Worm (Caenorhabditis elegans) whole organism, L4 larva: Measurements from ENCODE around the gene T09F3.4.

Source experiments
- F44E2.7 ChIP-seq: fragments of 200-800 bp; sonication (Bioruptor generic); IDR thresholded peaks from 2 replicates; pipeline ENCODE4 v2.1.2; 2022; ENCODE audit warnings: missing genetic modification characterization, missing compliant biosample characterization
- T20F7.1 ChIP-seq: fragments of 200-800 bp; sonication (Bioruptor generic); optimal IDR thresholded peaks from 2 replicates; lab custom pipeline; 2018; ENCODE audit warnings: mild to moderate bottlenecking, missing genetic modification characterization, missing compliant biosample characterization
- ZK337.2 ChIP-seq: fragments of 200-800 bp; sonication (Bioruptor generic); IDR thresholded peaks from 2 replicates; pipeline ENCODE4 v1.3.6; 2022; ENCODE audit warnings: missing genetic modification reagents, missing genetic modification characterization, missing compliant biosample characterization
- aha-1 ChIP-seq: fragments of 150-350 bp; peaks from one replicate; lab custom pipeline; 2014; ENCODE audit warnings: missing biosample characterization, missing genetic modification characterization
- ceh-44 ChIP-seq: fragments of 200-800 bp; sonication (Bioruptor generic); IDR thresholded peaks from 2 replicates; pipeline ENCODE4 v1.3.6; 2022; ENCODE audit warnings: missing genetic modification reagents, missing genetic modification characterization, missing compliant biosample characterization
- ceh-62 ChIP-seq: sonication (generic microtip); optimal IDR thresholded peaks from 2 replicates; lab custom pipeline; 2017; ENCODE audit warnings: missing biosample characterization, missing genetic modification characterization
- ceh-82 ChIP-seq: sonication (generic microtip); optimal IDR thresholded peaks from 2 replicates; lab custom pipeline; 2017; ENCODE audit warnings: missing biosample characterization, missing genetic modification characterization
- ces-1 ChIP-seq: fragments of 150-350 bp; sonication (generic microtip); optimal IDR thresholded peaks from 4 replicates; lab custom pipeline; 2014; ENCODE audit warnings: missing biosample characterization, missing genetic modification reagents, missing genetic modification characterization
- cey-2 ChIP-seq: sonication (generic microtip); optimal IDR thresholded peaks from 3 replicates; lab custom pipeline; 2017; ENCODE audit warnings: missing genetic modification characterization, mild to moderate bottlenecking, missing compliant biosample characterization, antibody characterized with exemption, borderline replicate concordance; ENCODE audit not compliant: insufficient read depth
- ctbp-1 ChIP-seq: fragments of 200-800 bp; sonication (Bioruptor generic); IDR thresholded peaks from 2 replicates; pipeline ENCODE4 v1.3.6; 2022; ENCODE audit warnings: missing genetic modification reagents, missing genetic modification characterization, missing compliant biosample characterization
- daf-19 ChIP-seq: fragments of 200-800 bp; sonication (Bioruptor generic); conservative IDR thresholded peaks from 2 replicates; pipeline ENCODE4 v1.3.6; 2022; ENCODE audit warnings: missing genetic modification characterization, missing compliant biosample characterization
- dmd-6 ChIP-seq: fragments of 200-800 bp; sonication (Bioruptor generic); IDR thresholded peaks from 2 replicates; pipeline ENCODE4 v1.3.6; 2022; ENCODE audit warnings: missing genetic modification reagents, missing genetic modification characterization, missing compliant biosample characterization
- dmd-8 ChIP-seq: fragments of 200-800 bp; sonication (Bioruptor generic); IDR thresholded peaks from 2 replicates; pipeline ENCODE4 v1.3.6; 2022; ENCODE audit warnings: missing genetic modification characterization, missing compliant biosample characterization
- dmd-9 ChIP-seq: fragments of 200-800 bp; sonication (Bioruptor generic); IDR thresholded peaks from 2 replicates; pipeline ENCODE4 v1.3.6; 2022; ENCODE audit warnings: missing genetic modification reagents, missing genetic modification characterization, missing compliant biosample characterization
- dpl-1 ChIP-seq: fragments of 150-350 bp; optimal IDR thresholded peaks from 2 replicates; lab custom pipeline; 2014; ENCODE audit warnings: missing biosample characterization, missing genetic modification reagents, missing genetic modification characterization
- dve-1 ChIP-seq: sonication (generic microtip); optimal IDR thresholded peaks from 2 replicates; lab custom pipeline; 2017; ENCODE audit warnings: antibody characterized with exemption, mild to moderate bottlenecking, missing genetic modification characterization, missing compliant biosample characterization; ENCODE audit not compliant: insufficient read depth
- egl-27 ChIP-seq: sonication (generic microtip); optimal IDR thresholded peaks from 3 replicates; lab custom pipeline; 2017; ENCODE audit warnings: missing biosample characterization, missing genetic modification reagents, missing genetic modification characterization
- hlh-30 ChIP-seq: sonication (generic microtip); optimal IDR thresholded peaks from 2 replicates; lab custom pipeline; 2017; ENCODE audit warnings: antibody characterized with exemption, mild to moderate bottlenecking, missing genetic modification characterization, missing compliant biosample characterization; ENCODE audit not compliant: insufficient read depth
- hmg-1.1 ChIP-seq: fragments of 200-800 bp; sonication (Bioruptor generic); IDR thresholded peaks from 2 replicates; pipeline ENCODE4 v1.3.6; 2022; ENCODE audit warnings: missing genetic modification reagents, missing genetic modification characterization, missing compliant biosample characterization
- lim-7 ChIP-seq: fragments of 200-800 bp; sonication (Bioruptor generic); IDR thresholded peaks from 2 replicates; pipeline ENCODE4 v1.3.6; 2022; ENCODE audit warnings: missing genetic modification characterization, missing compliant biosample characterization
- lin-15B ChIP-seq: fragments of 150-350 bp; sonication (generic microtip); optimal IDR thresholded peaks from 3 replicates; lab custom pipeline; 2014; ENCODE audit warnings: missing biosample characterization, missing genetic modification characterization
- lin-29 ChIP-seq: fragments of 200-800 bp; sonication (Bioruptor generic); IDR thresholded peaks from 2 replicates; pipeline ENCODE4 v1.3.6; 2022; ENCODE audit warnings: missing genetic modification reagents, missing genetic modification characterization, missing compliant biosample characterization
- lin-38 ChIP-seq: fragments of 200-800 bp; sonication (Bioruptor generic); IDR thresholded peaks from 2 replicates; pipeline ENCODE4 v1.3.6; 2022; ENCODE audit warnings: missing genetic modification reagents, missing genetic modification characterization, missing compliant biosample characterization
- lin-39 ChIP-seq: fragments of 150-350 bp; optimal IDR thresholded peaks from 2 replicates; lab custom pipeline; 2014; ENCODE audit warnings: missing biosample characterization, missing genetic modification reagents, missing genetic modification characterization
- lsy-2 ChIP-seq, 2 experiments: fragments of 150-350 bp in 1 of 2; sonication (generic microtip) in 1 of 2; optimal IDR thresholded peaks; 2 replicates each; lab custom pipeline; 2014 to 2017; ENCODE audit warnings: missing biosample characterization in 2 of 2, missing genetic modification characterization in 2 of 2
- mep-1 ChIP-seq: fragments of 150-350 bp; sonication (generic microtip); optimal IDR thresholded peaks from 3 replicates; lab custom pipeline; 2014; ENCODE audit warnings: missing biosample characterization, missing genetic modification characterization
- mxl-3 ChIP-seq: fragments of 200-800 bp; sonication (Bioruptor generic); optimal IDR thresholded peaks from 2 replicates; lab custom pipeline; 2018; ENCODE audit warnings: mild to moderate bottlenecking, missing genetic modification characterization, missing compliant biosample characterization
- nhr-102 ChIP-seq: sonication (generic microtip); optimal IDR thresholded peaks from 2 replicates; lab custom pipeline; 2016; ENCODE audit warnings: mild to moderate bottlenecking, missing genetic modification characterization, moderate library complexity, missing compliant biosample characterization
- nhr-111 ChIP-seq: fragments of 200-800 bp; sonication (Bioruptor generic); optimal IDR thresholded peaks from 2 replicates; lab custom pipeline; 2018; ENCODE audit warnings: mild to moderate bottlenecking, missing genetic modification characterization, missing compliant biosample characterization
- nhr-42 ChIP-seq: fragments of 200-800 bp; sonication (Bioruptor generic); IDR thresholded peaks from 2 replicates; pipeline ENCODE4 v1.3.6; 2022; ENCODE audit warnings: missing genetic modification characterization, missing compliant biosample characterization
- nhr-48 ChIP-seq: sonication (generic microtip); optimal IDR thresholded peaks from 2 replicates; lab custom pipeline; 2016; ENCODE audit warnings: mild to moderate bottlenecking, missing genetic modification characterization, missing compliant biosample characterization
- nhr-6 ChIP-seq: fragments of 150-350 bp; optimal IDR thresholded peaks from 2 replicates; lab custom pipeline; 2014; ENCODE audit warnings: missing biosample characterization, missing genetic modification characterization
- pqm-1 ChIP-seq: sonication (generic microtip); optimal IDR thresholded peaks from 2 replicates; lab custom pipeline; 2017; ENCODE audit warnings: missing biosample characterization, missing genetic modification characterization
- rbr-2 ChIP-seq: sonication (generic microtip); optimal IDR thresholded peaks from 2 replicates; lab custom pipeline; 2016; ENCODE audit warnings: missing genotype, missing genetic modification characterization, missing compliant biosample characterization
- skn-1 ChIP-seq: fragments of 150-350 bp; optimal IDR thresholded peaks from 2 replicates; lab custom pipeline; 2014; ENCODE audit warnings: missing biosample characterization, missing genetic modification characterization
- spr-3 ChIP-seq: fragments of 200-800 bp; sonication (Bioruptor generic); optimal IDR thresholded peaks from 2 replicates; lab custom pipeline; 2018; ENCODE audit warnings: mild to moderate bottlenecking, missing genetic modification characterization, missing compliant biosample characterization
- tag-97 ChIP-seq: fragments of 200-800 bp; sonication (Bioruptor generic); IDR thresholded peaks from 2 replicates; pipeline ENCODE4 v1.3.6; 2022; ENCODE audit warnings: missing genetic modification characterization, missing compliant biosample characterization
- unc-130 ChIP-seq: sonication (generic microtip); optimal IDR thresholded peaks from 2 replicates; lab custom pipeline; 2016; ENCODE audit warnings: missing genetic modification reagents, missing genetic modification characterization, missing compliant biosample characterization
- unc-62 ChIP-seq, 3 experiments: fragments of 150-350 bp in 1 of 3; sonication (generic microtip); optimal IDR thresholded peaks in 2 of 3; peaks in 1 of 3; 1 replicate in 1 of 3; 2 replicates in 2 of 3; lab custom pipeline; 2014 to 2017; ENCODE audit warnings: missing biosample characterization in 3 of 3, missing genetic modification characterization in 3 of 3, missing genetic modification reagents in 3 of 3, missing genotype in 1 of 3
- zfp-2 ChIP-seq: sonication (generic microtip); optimal IDR thresholded peaks from 2 replicates; lab custom pipeline; 2016; ENCODE audit warnings: mild to moderate bottlenecking, missing genetic modification characterization, missing compliant biosample characterization
- zip-11 ChIP-seq: fragments of 200-800 bp; sonication (Bioruptor generic); IDR thresholded peaks from 2 replicates; pipeline ENCODE4 v1.3.6; 2022; ENCODE audit warnings: missing genetic modification characterization, missing compliant biosample characterization

Gene T09F3.4

ce11 chrII:10402991-10403390, 7.5 kb downstream of the T09F3.4 start (continued):
- TF ChIP-seq lsy-2 (tag; optimal IDR thresholded peaks at IDR 0.05; lab: Kevin White, UChicago) (no peak), zip-11 (GFP tag; lab: Robert Waterston, UW) (no peak), skn-1 (tag; lab: Kevin White, UChicago) (no peak), pqm-1 (tag; lab: Kevin White, UChicago) (peak; percentile 87), dmd-6 (GFP tag; lab: Robert Waterston, UW) (peak; percentile 86), mxl-3 (GFP tag; lab: Kevin White, UChicago) (no peak), lin-29 (GFP tag; lab: Robert Waterston, UW) (no peak), aha-1 (tag; lab: Kevin White, UChicago) (no peak), F44E2.7 (GFP tag; lab: Robert Waterston, UW) (no peak), zfp-2 (tag; lab: Kevin White, UChicago) (no peak), nhr-111 (no peak), tag-97 (GFP tag; lab: Robert Waterston, UW) (no peak), ZK337.2 (GFP tag; lab: Robert Waterston, UW) (no peak), nhr-6 (tag; lab: Kevin White, UChicago) (no peak), egl-27 (no peak), spr-3 (GFP tag; lab: Kevin White, UChicago) (no peak)

- TF ChIP-seq lin-39 (tag; lab: Kevin White, UChicago): no peak
- TF ChIP-seq daf-19 (GFP tag; lab: Robert Waterston, UW): no peak
- no peak for TF ChIP-seq hlh-30
- no peak for TF ChIP-seq T20F7.1
- no peak for TF ChIP-seq ctbp-1
- no peak for TF ChIP-seq nhr-102
- TF ChIP-seq dve-1 (tag; lab: Kevin White, UChicago): no peak
- TF ChIP-seq ceh-62: no peak
- no peak for TF ChIP-seq skn-1 (tag; lab: Kevin White, UChicago)
- no peak for TF ChIP-seq hmg-1.1 (GFP tag; lab: Robert Waterston, UW)
- no peak for TF ChIP-seq ceh-82 (tag; lab: Kevin White, UChicago)
- TF ChIP-seq rbr-2: no peak
- TF ChIP-seq nhr-42: no peak
- no peak for TF ChIP-seq nhr-48 (tag; lab: Kevin White, UChicago)
- TF ChIP-seq mep-1 (tag; lab: Kevin White, UChicago): no peak
- TF ChIP-seq zip-11 (GFP tag; lab: Robert Waterston, UW): no peak
- no peak for TF ChIP-seq unc-62 (GFP tag; optimal IDR thresholded peaks at IDR 0.05 in 1 of 2; lab: Kevin White, UChicago)
- TF ChIP-seq unc-62 (tag; optimal IDR thresholded peaks at IDR 0.05; lab: Kevin White, UChicago): no peak
- TF ChIP-seq, all 104 proteins: peak for 0
Measured at ce11 chrII:10410989-10411388, 15.5 kb downstream of the T09F3.4 start, which contains the start of gene E04D5.5. E04D5.5 (plus strand) TSS chrII:10411289.

- TF ChIP-seq dmd-8 (GFP tag; lab: Robert Waterston, UW): no peak
- no peak for TF ChIP-seq cey-2 (tag; lab: Kevin White, UChicago)
- no peak for TF ChIP-seq hmg-1.1 (GFP tag; lab: Robert Waterston, UW)
- TF ChIP-seq dpl-1 (GFP tag; lab: Kevin White, UChicago): peak; percentile 32
- no peak for TF ChIP-seq lin-38 (GFP tag; lab: Robert Waterston, UW)
- TF ChIP-seq lin-39 (tag; lab: Kevin White, UChicago): no peak
- no peak for TF ChIP-seq ces-1 (GFP tag; lab: Kevin White, UChicago)
- TF ChIP-seq ceh-62: no peak
- peak; percentile 0 for TF ChIP-seq unc-130 (GFP tag; lab: Kevin White, UChicago)
- no peak for TF ChIP-seq lin-15B
- TF ChIP-seq dmd-9: no peak
- TF ChIP-seq mxl-3 (GFP tag; lab: Kevin White, UChicago): no peak
- TF ChIP-seq lsy-2 (tag; optimal IDR thresholded peaks at IDR 0.05; lab: Kevin White, UChicago): peak in 1 of 2 experiments; percentile 93
- peak; percentile 80 for TF ChIP-seq hlh-30
- peak in 1 of 2 experiments; percentile 12 for TF ChIP-seq unc-62 (GFP tag; optimal IDR thresholded peaks at IDR 0.05 in 1 of 2; lab: Kevin White, UChicago)
- no peak for TF ChIP-seq unc-62 (tag; optimal IDR thresholded peaks at IDR 0.05; lab: Kevin White, UChicago)
- TF ChIP-seq lim-7: no peak
- TF ChIP-seq ceh-44: no peak
- TF ChIP-seq T20F7.1: peak; percentile 61
Measured at ce11 chrII:10416332-10416863, 20.9 kb downstream of the T09F3.4 start, which contains the start of gene eif-2A. eif-2A (plus strand) TSS chrII:10416800.
